Worm (Caenorhabditis elegans) whole organism, L2 larva: ENCODE data around the gene F42G2.2.

Source experiments
- C34F6.9 ChIP-seq: fragments of 150-350 bp; optimal IDR thresholded peaks from 2 replicates; lab custom pipeline; 2014; ENCODE audit warnings: missing biosample characterization, missing genetic modification characterization
- F13H6.1 ChIP-seq: sonication (generic microtip); optimal IDR thresholded peaks from 2 replicates; lab custom pipeline; 2016; ENCODE audit warnings: missing genetic modification characterization, missing compliant biosample characterization
- R02D3.7 ChIP-seq: fragments of 150-350 bp; optimal IDR thresholded peaks from 2 replicates; lab custom pipeline; 2014; ENCODE audit warnings: missing biosample characterization, missing genetic modification characterization
- Y55F3AM.14 ChIP-seq: fragments of 200-800 bp; sonication (Bioruptor generic); optimal IDR thresholded peaks from 2 replicates; lab custom pipeline; 2018; ENCODE audit warnings: mild to moderate bottlenecking, missing genetic modification characterization, missing compliant biosample characterization
- ZK546.5 ChIP-seq: sonication (generic microtip); optimal IDR thresholded peaks from 2 replicates; lab custom pipeline; 2017; ENCODE audit warnings: missing biosample characterization, missing genetic modification characterization
- alr-1 ChIP-seq: fragments of 150-350 bp; optimal IDR thresholded peaks from 2 replicates; lab custom pipeline; 2014; ENCODE audit warnings: missing biosample characterization, missing genetic modification characterization
- aly-2 ChIP-seq: fragments of 150-350 bp; optimal IDR thresholded peaks from 2 replicates; lab custom pipeline; 2014; ENCODE audit warnings: missing biosample characterization, missing genetic modification characterization
- ama-1 ChIP-seq: fragments of 150-350 bp; optimal IDR thresholded peaks from 2 replicates; lab custom pipeline; 2018; ENCODE audit warnings: inconsistent platforms
- blmp-1 ChIP-seq: sonication (generic microtip); optimal IDR thresholded peaks from 2 replicates; lab custom pipeline; 2017; ENCODE audit warnings: missing genetic modification characterization, mild to moderate bottlenecking, missing compliant biosample characterization, antibody characterized with exemption, moderate library complexity; ENCODE audit not compliant: insufficient read depth
- ceh-16 ChIP-seq: fragments of 150-350 bp; optimal IDR thresholded peaks from 2 replicates; lab custom pipeline; 2014; ENCODE audit warnings: missing biosample characterization, missing genetic modification characterization
- ceh-82 ChIP-seq: fragments of 150-350 bp; optimal IDR thresholded peaks from 2 replicates; lab custom pipeline; 2014; ENCODE audit warnings: missing biosample characterization, missing genetic modification characterization
- crh-2 ChIP-seq: sonication (generic microtip); optimal IDR thresholded peaks from 2 replicates; lab custom pipeline; 2017; ENCODE audit warnings: missing biosample characterization, missing genetic modification characterization
- dmd-4 ChIP-seq: sonication (generic microtip); optimal IDR thresholded peaks from 2 replicates; lab custom pipeline; 2017; ENCODE audit warnings: missing biosample characterization, missing genetic modification characterization
- egl-27 ChIP-seq: sonication (generic microtip); optimal IDR thresholded peaks from 3 replicates; lab custom pipeline; 2017; ENCODE audit warnings: missing biosample characterization, missing genetic modification reagents, missing genetic modification characterization
- elt-1 ChIP-seq: fragments of 150-350 bp; optimal IDR thresholded peaks from 2 replicates; lab custom pipeline; 2014; ENCODE audit warnings: missing biosample characterization, missing genetic modification characterization
- fos-1 ChIP-seq: fragments of 150-350 bp; optimal IDR thresholded peaks from 2 replicates; lab custom pipeline; 2014; ENCODE audit warnings: missing biosample characterization, missing genetic modification characterization
- gmeb-1 ChIP-seq: fragments of 150-350 bp; optimal IDR thresholded peaks from 2 replicates; lab custom pipeline; 2014; ENCODE audit warnings: missing biosample characterization, missing genetic modification characterization
- lin-13 ChIP-seq: fragments of 150-350 bp; optimal IDR thresholded peaks from 2 replicates; lab custom pipeline; 2014; ENCODE audit warnings: missing biosample characterization, missing genetic modification reagents, missing genetic modification characterization
- lin-39 ChIP-seq: fragments of 150-350 bp; optimal IDR thresholded peaks from 2 replicates; lab custom pipeline; 2014; ENCODE audit warnings: missing biosample characterization, missing genetic modification reagents, missing genetic modification characterization
- lsy-2 ChIP-seq, 2 experiments: fragments of 150-350 bp in 1 of 2; sonication (generic microtip) in 1 of 2; optimal IDR thresholded peaks; 2 replicates each; lab custom pipeline; 2014 to 2017; ENCODE audit warnings: missing biosample characterization in 2 of 2, missing genetic modification characterization in 2 of 2
- mab-5 ChIP-seq: fragments of 150-350 bp; optimal IDR thresholded peaks from 2 replicates; lab custom pipeline; 2014; ENCODE audit warnings: missing biosample characterization, missing genetic modification characterization
- mbf-1 ChIP-seq: sonication (generic microtip); optimal IDR thresholded peaks from 2 replicates; lab custom pipeline; 2017; ENCODE audit warnings: missing biosample characterization, missing genetic modification characterization
- mdl-1 ChIP-seq, 2 experiments: fragments of 150-350 bp in 1 of 2; sonication (generic microtip) in 1 of 2; optimal IDR thresholded peaks; 2 replicates each; lab custom pipeline; 2017; ENCODE audit warnings: missing biosample characterization in 2 of 2, missing genetic modification characterization in 2 of 2
- nhr-10 ChIP-seq: sonication (generic microtip); optimal IDR thresholded peaks from 2 replicates; lab custom pipeline; 2017; ENCODE audit warnings: missing biosample characterization, missing genetic modification characterization
- nhr-11 ChIP-seq: fragments of 150-350 bp; optimal IDR thresholded peaks from 2 replicates; lab custom pipeline; 2014; ENCODE audit warnings: missing biosample characterization, missing genetic modification characterization
- nhr-12 ChIP-seq: fragments of 150-350 bp; optimal IDR thresholded peaks from 2 replicates; lab custom pipeline; 2014; ENCODE audit warnings: missing biosample characterization, missing genetic modification characterization
- nhr-129 ChIP-seq: fragments of 150-350 bp; optimal IDR thresholded peaks from 2 replicates; lab custom pipeline; 2014; ENCODE audit warnings: missing biosample characterization, missing genetic modification characterization
- nhr-23 ChIP-seq: fragments of 150-350 bp; optimal IDR thresholded peaks from 2 replicates; lab custom pipeline; 2014; ENCODE audit warnings: missing biosample characterization, missing genetic modification reagents, missing genetic modification characterization
- nhr-237 ChIP-seq: fragments of 150-350 bp; optimal IDR thresholded peaks from 2 replicates; lab custom pipeline; 2014; ENCODE audit warnings: missing biosample characterization, missing genetic modification characterization
- nhr-25 ChIP-seq: fragments of 150-350 bp; sonication (generic microtip); optimal IDR thresholded peaks from 3 replicates; lab custom pipeline; 2014; ENCODE audit warnings: missing biosample characterization, missing genetic modification characterization
- nhr-6 ChIP-seq: fragments of 150-350 bp; optimal IDR thresholded peaks from 2 replicates; lab custom pipeline; 2014; ENCODE audit warnings: missing biosample characterization, missing genetic modification characterization
- nhr-77 ChIP-seq: fragments of 150-350 bp; optimal IDR thresholded peaks from 2 replicates; lab custom pipeline; 2014; ENCODE audit warnings: missing biosample characterization, missing genetic modification characterization
- sem-4 ChIP-seq: fragments of 150-350 bp; optimal IDR thresholded peaks from 2 replicates; lab custom pipeline; 2014; ENCODE audit warnings: missing biosample characterization, missing genetic modification reagents, missing genetic modification characterization
- sma-3 ChIP-seq: sonication (generic microtip); optimal IDR thresholded peaks from 2 replicates; lab custom pipeline; 2016; ENCODE audit warnings: missing genetic modification reagents, missing genetic modification characterization, missing compliant biosample characterization
- sma-9 ChIP-seq, 2 experiments: fragments of 150-350 bp in 1 of 2; sonication (generic microtip) in 1 of 2; optimal IDR thresholded peaks; 2 replicates each; lab custom pipeline; 2014 to 2016; ENCODE audit warnings: missing genetic modification characterization in 2 of 2, mild to moderate bottlenecking in 1 of 2, missing biosample characterization in 1 of 2, missing compliant biosample characterization in 1 of 2, missing genetic modification reagents in 1 of 2, moderate library complexity in 1 of 2
- snpc-4 ChIP-seq: fragments of 150-350 bp; optimal IDR thresholded peaks from 2 replicates; lab custom pipeline; 2014; ENCODE audit warnings: missing biosample characterization, missing genetic modification characterization
- unc-39 ChIP-seq: fragments of 150-350 bp; optimal IDR thresholded peaks from 2 replicates; lab custom pipeline; 2014; ENCODE audit warnings: missing biosample characterization, missing genetic modification characterization
- unc-55 ChIP-seq: fragments of 150-350 bp; sonication (generic microtip); optimal IDR thresholded peaks from 3 replicates; lab custom pipeline; 2014; ENCODE audit warnings: missing biosample characterization, missing genetic modification reagents, missing genetic modification characterization
- unc-62 ChIP-seq: fragments of 150-350 bp; optimal IDR thresholded peaks from 2 replicates; lab custom pipeline; 2014; ENCODE audit warnings: missing biosample characterization, missing genetic modification reagents, missing genetic modification characterization
- zag-1 ChIP-seq: fragments of 150-350 bp; optimal IDR thresholded peaks from 2 replicates; lab custom pipeline; 2014; ENCODE audit warnings: missing biosample characterization, missing genetic modification characterization
- ztf-1 ChIP-seq: fragments of 200-800 bp; sonication (Bioruptor generic); conservative IDR thresholded peaks from 2 replicates; pipeline ENCODE4 v1.3.6; 2022; ENCODE audit warnings: missing genetic modification characterization, missing compliant biosample characterization
- ztf-11 ChIP-seq: sonication (generic microtip); optimal IDR thresholded peaks from 2 replicates; lab custom pipeline; 2017; ENCODE audit warnings: missing biosample characterization, missing genetic modification characterization
- ztf-4 ChIP-seq: fragments of 150-350 bp; optimal IDR thresholded peaks from 2 replicates; lab custom pipeline; 2014; ENCODE audit warnings: missing biosample characterization, missing genetic modification characterization

Gene F42G2.2

DNA sequence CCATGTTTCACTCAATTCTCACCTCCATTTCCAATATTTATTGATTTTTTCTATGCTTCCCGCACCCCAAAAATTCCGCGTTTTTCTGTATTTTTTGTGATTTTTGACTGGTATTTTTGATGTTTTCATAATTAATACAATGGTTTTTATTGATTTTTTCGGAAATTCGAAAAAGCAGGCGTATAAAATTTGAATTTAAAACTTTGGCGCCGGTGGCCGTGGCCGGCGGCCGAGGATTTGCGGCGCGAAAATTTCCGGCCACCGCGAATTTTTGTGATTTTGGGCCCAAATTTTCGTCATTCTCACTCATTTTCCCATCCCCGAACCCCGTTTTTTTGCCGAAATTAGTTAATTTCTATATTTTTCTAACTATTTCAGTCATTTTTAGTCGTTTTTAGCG lies 29.0 kb downstream of the F42G2.2 start:
- TF ChIP-seq snpc-4 (tag; lab: Kevin White, UChicago) (no peak), ceh-82 (tag; lab: Kevin White, UChicago) (no peak), sma-3 (GFP tag; lab: Kevin White, UChicago) (peak; percentile 46), sem-4 (tag; lab: Kevin White, UChicago) (no peak), lin-13 (GFP tag; lab: Kevin White, UChicago) (no peak), F13H6.1 (tag; lab: Kevin White, UChicago) (no peak), nhr-11 (no peak), ztf-4 (no peak), nhr-10 (tag; lab: Kevin White, UChicago) (no peak), egl-27 (tag; lab: Kevin White, UChicago) (no peak), ztf-11 (tag; lab: Kevin White, UChicago) (no peak), unc-39 (no peak), zag-1 (tag; lab: Kevin White, UChicago) (no peak), ama-1 (lab: Kevin White, UChicago) (no peak), dmd-4 (tag; lab: Kevin White, UChicago) (no peak), alr-1 (tag; lab: Kevin White, UChicago) (no peak), ZK546.5 (tag; lab: Kevin White, UChicago) (no peak), nhr-25 (no peak), nhr-6 (tag; lab: Kevin White, UChicago) (no peak), unc-62 (no peak), ztf-1 (GFP tag; lab: Robert Waterston, UW) (no peak), lsy-2 (tag; optimal IDR thresholded peaks at IDR 0.05; lab: Kevin White, UChicago) (peak in 1 of 2 experiments; percentile 50), mab-5 (tag; lab: Kevin White, UChicago) (no peak), lin-39 (tag; lab: Kevin White, UChicago) (no peak), sma-9 (GFP tag; optimal IDR thresholded peaks at IDR 0.05; lab: Kevin White, UChicago) (no peak), sma-9 (tag; optimal IDR thresholded peaks at IDR 0.05; lab: Kevin White, UChicago) (no peak), nhr-77 (tag; lab: Kevin White, UChicago) (no peak), fos-1 (tag; lab: Kevin White, UChicago) (no peak), R02D3.7 (tag; lab: Kevin White, UChicago) (no peak), elt-1 (tag; lab: Kevin White, UChicago) (no peak), Y55F3AM.14 (GFP tag; lab: Kevin White, UChicago) (no peak), C34F6.9 (peak; percentile 32), mdl-1 (tag; optimal IDR thresholded peaks at IDR 0.05; lab: Kevin White, UChicago) (no peak), crh-2 (tag; lab: Kevin White, UChicago) (peak; percentile 34), unc-55 (peak; percentile 40), aly-2 (tag; lab: Kevin White, UChicago) (no peak), gmeb-1 (tag; lab: Kevin White, UChicago) (peak; percentile 80), mbf-1 (tag; lab: Kevin White, UChicago) (no peak), nhr-237 (tag; lab: Kevin White, UChicago) (no peak), nhr-12 (no peak), ceh-16 (tag; lab: Kevin White, UChicago) (no peak), blmp-1 (no peak)

DNA sequence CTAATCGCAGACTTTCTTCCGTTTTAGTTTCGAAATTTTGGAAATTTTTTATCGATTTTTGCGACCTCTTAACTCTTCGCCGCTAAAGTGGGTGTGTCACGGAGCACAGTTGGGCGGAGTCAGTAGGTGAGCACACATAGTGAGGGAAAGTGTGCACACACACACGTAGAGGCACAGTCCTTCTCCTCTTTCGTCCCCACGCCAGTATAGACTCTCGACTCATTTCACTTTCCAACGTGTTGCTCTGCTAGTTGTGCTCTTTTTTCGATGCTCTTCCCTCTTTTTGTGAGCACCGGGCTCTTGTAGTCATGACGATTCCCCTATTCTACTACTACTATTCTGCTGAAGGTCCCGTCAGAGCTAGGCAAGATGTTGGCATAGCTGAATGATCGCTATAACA lies 30.5 kb downstream of the F42G2.2 start:
- TF ChIP-seq nhr-129 (tag; lab: Kevin White, UChicago) (peak; percentile 22), nhr-23 (tag; lab: Kevin White, UChicago) (no peak), ama-1 (lab: Kevin White, UChicago) (peak; percentile 47), F13H6.1 (tag; lab: Kevin White, UChicago) (peak; percentile 36), crh-2 (tag; lab: Kevin White, UChicago) (no peak), fos-1 (tag; lab: Kevin White, UChicago) (peak; percentile 35)
